Fruit fly (Drosophila melanogaster) whole organism: ENCODE measurements around the gene CG10591.

Experiments used
- EcR ChIP-seq, 2 experiments: fragments of >200 bp; optimal IDR thresholded peaks; 2 replicates each; lab custom pipeline; 2017; ENCODE audit warnings: missing biosample characterization in 2 of 2, missing genetic modification characterization in 2 of 2, missing genetic modification reagents in 2 of 2
- pan ChIP-seq: fragments of >200 bp; optimal IDR thresholded peaks from 2 replicates; lab custom pipeline; 2017
- psq ChIP-seq: fragments of >200 bp; optimal IDR thresholded peaks from 2 replicates; lab custom pipeline; 2017
- usp ChIP-seq: fragments of >200 bp; optimal IDR thresholded peaks from 2 replicates; lab custom pipeline; 2017; ENCODE audit warnings: missing biosample characterization, missing genetic modification characterization, mixed read lengths

- TF ChIP-seq pan (lab: Kevin White, UChicago) (no peak), usp (GFP tag; lab: Kevin White, UChicago) (no peak), psq (no peak), EcR (GFP tag; optimal IDR thresholded peaks at IDR 0.05; lab: Kevin White, UChicago) (no peak)
Observed at dm6 chr3L:5571051-5571450, 28.4 kb downstream of the CG10591 start.
